Worm (Caenorhabditis elegans): ENCODE results near the gene Y39C12A.9.
A peak's percentile ranks its signal among the peaks of the same experiment; 100 is the strongest.

Y39C12A.9 gene

DNA sequence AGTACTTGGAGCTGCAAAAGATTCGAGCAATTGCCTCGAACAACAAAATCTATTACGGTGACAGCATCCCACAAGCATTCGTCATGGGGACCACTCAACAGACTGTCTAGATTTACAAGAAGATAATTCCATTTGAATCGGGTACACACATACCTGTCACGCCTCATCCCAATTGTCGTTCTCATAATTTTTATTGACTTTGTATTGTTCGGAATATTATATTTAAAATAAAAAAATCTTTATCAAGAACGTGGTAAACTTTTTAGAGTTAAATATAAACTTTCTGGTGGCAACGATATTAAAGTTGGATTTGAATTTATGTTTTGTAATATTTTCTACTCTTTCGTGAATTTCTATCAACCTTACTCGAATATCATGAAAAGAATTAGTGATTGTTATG lies 30.1 kb upstream of the Y39C12A.9 start, which contains the start of gene C42C1.9:
Gene C42C1.9 (plus strand): TSS at position 301 of the 400 bp plus-strand sequence.
- TF ChIP-seq lsy-2 (tag; optimal IDR thresholded peaks at IDR 0.05) (no peak), lin-13 (tag; optimal IDR thresholded peaks at IDR 0.05) (no peak), ces-1 (GFP tag; optimal IDR thresholded peaks at IDR 0.05) (no peak), mep-1 (tag; optimal IDR thresholded peaks at IDR 0.05) (no peak), hlh-1 (tag; optimal IDR thresholded peaks at IDR 0.05) (no peak), nhr-2 (tag; optimal IDR thresholded peaks at IDR 0.05) (no peak), ztf-11 (tag; optimal IDR thresholded peaks at IDR 0.05) (no peak)

DNA sequence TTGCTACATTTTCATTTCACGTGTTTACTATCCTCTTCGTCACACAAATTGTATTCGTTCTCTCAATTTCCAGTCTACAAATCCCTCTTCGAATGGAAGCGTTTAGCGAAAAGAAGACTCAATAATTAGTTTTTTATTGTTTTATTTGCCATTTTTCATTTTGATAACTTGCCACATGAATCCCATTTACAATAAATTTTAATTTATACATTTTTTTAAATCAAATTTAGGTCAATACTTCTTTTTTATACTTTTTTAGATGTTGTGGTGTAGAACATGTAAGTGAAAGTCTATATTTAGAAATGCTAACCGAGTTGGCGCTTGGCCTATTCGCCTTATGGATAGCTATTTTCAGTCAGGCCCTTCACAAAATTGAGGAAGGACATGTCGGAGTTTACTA lies 28.6 kb upstream of the Y39C12A.9 start, which contains the start of gene erl-1:
Gene erl-1 (plus strand): TSS at position 301 of the 400 bp plus-strand sequence.
- TF ChIP-seq mls-2 (tag; optimal IDR thresholded peaks at IDR 0.05) (no peak), lin-32 (GFP tag; optimal IDR thresholded peaks at IDR 0.05) (no peak), nhr-12 (tag; optimal IDR thresholded peaks at IDR 0.05) (no peak), M03D4.4 (tag; optimal IDR thresholded peaks at IDR 0.05) (no peak), elt-1 (tag; optimal IDR thresholded peaks at IDR 0.05; ENCODE audit: borderline replicate concordance, insufficient read depth) (no peak), sem-2 (GFP tag; optimal IDR thresholded peaks at IDR 0.05) (no peak), sptf-1 (tag; optimal IDR thresholded peaks at IDR 0.05) (no peak), flh-1 (GFP tag; optimal IDR thresholded peaks at IDR 0.05) (no peak)

ce11 chrIV:12282873-12283272 lies 23.9 kb upstream of the Y39C12A.9 start, which contains the start of gene hpo-12:
hpo-12 (plus strand) TSS chrIV:12283173.
- no peak for TF ChIP-seq ham-2 (GFP tag; optimal IDR thresholded peaks at IDR 0.05)
- TF ChIP-seq mep-1 (tag; optimal IDR thresholded peaks at IDR 0.05), result no peak
- TF ChIP-seq lin-13 (tag; optimal IDR thresholded peaks at IDR 0.05), result no peak
- TF ChIP-seq tbx-8 (GFP tag; optimal IDR thresholded peaks at IDR 0.05), result no peak
- TF ChIP-seq nhr-237 (tag; optimal IDR thresholded peaks at IDR 0.05), result no peak
- no peak for TF ChIP-seq nhr-76 (tag; optimal IDR thresholded peaks at IDR 0.05)

DNA sequence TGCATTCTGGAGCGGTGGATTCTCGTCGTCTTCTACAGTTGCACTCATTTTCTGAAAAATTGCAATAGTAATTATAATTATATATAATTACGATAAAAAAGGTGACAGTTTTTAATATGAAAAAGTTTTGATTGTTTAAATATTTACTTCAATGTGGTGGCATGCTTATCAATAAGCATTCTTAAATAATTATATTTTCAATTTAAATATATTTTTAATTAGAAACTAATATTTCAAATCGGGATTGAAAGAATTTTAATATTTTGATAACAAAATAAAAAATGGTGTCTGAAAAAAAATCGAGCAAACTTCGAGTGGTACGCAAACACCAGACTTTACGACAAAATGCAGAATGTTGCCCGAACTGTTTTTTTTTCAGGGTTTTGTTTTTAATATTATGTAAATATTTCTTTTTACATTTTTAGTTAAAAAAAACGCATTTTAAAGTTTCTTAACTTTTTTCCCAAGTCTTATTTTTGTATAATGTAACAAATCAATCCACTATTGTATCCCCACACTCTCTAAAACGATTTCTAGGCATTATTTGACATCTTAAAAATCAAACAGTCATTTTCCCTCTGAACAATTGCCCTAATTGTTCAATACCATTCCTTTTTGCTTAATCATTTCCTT lies 23.3 kb upstream of the Y39C12A.9 start, which contains the start of the genes C42C1.12 and C42C1.19:
Gene C42C1.12 (minus strand): TSS at position 51 of the 633 bp plus-strand sequence.
Gene C42C1.19 (plus strand): TSS at position 583 of the 633 bp plus-strand sequence.
- TF ChIP-seq unc-39 (tag; optimal IDR thresholded peaks at IDR 0.05) (no peak), unc-62 (GFP tag; optimal IDR thresholded peaks at IDR 0.05) (no peak), lsy-2 (tag; optimal IDR thresholded peaks at IDR 0.05) (peak; percentile 35), ceh-43 (GFP tag; optimal IDR thresholded peaks at IDR 0.05) (peak; percentile 41), sem-2 (GFP tag; optimal IDR thresholded peaks at IDR 0.05) (no peak), ces-1 (GFP tag; optimal IDR thresholded peaks at IDR 0.05) (peak; percentile 3), snpc-4 (tag; optimal IDR thresholded peaks at IDR 0.05) (no peak), nhr-2 (tag; optimal IDR thresholded peaks at IDR 0.05) (no peak)

DNA sequence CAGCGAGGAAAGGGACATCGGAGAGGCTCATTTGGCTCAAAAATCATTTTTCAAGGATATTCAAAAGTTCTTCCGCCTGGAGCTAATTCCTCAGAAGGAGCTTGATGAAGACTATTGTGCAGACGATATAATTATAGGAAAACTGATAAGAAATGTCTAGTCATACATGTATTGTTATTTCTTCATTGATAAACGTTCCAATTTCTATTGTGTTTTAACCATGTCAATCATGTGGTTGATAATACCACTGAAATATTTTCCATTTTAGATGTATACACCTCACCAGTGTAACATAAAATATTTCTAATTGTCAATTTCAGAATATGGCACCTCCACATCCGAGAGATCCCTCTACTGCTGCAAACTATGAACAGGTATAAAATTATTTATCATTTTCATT lies 20.3 kb upstream of the Y39C12A.9 start, which contains the start of gene ltah-1.1:
Gene ltah-1.1 (plus strand): TSS at position 283 of the 400 bp plus-strand sequence.
- TF ChIP-seq ztf-11 (tag; optimal IDR thresholded peaks at IDR 0.05) (no peak), nhr-12 (tag; optimal IDR thresholded peaks at IDR 0.05) (no peak), tbx-8 (GFP tag; optimal IDR thresholded peaks at IDR 0.05) (no peak), unc-120 (tag; optimal IDR thresholded peaks at IDR 0.05; ENCODE audit: poor library complexity, severe bottlenecking) (no peak), ceh-39 (tag; optimal IDR thresholded peaks at IDR 0.05) (no peak), snpc-4 (tag; optimal IDR thresholded peaks at IDR 0.05) (no peak), nhr-76 (tag; optimal IDR thresholded peaks at IDR 0.05) (no peak)

ce11 chrIV:12278507-12278906 lies 19.5 kb upstream of the Y39C12A.9 start, which contains the start of the genes tag-335 and vkmt-1:
tag-335 (minus strand) TSS chrIV:12278594.
vkmt-1 (plus strand) TSS chrIV:12278725.
- TF ChIP-seq M03D4.4 (tag; optimal IDR thresholded peaks at IDR 0.05) (no peak), tbx-8 (GFP tag; optimal IDR thresholded peaks at IDR 0.05) (no peak)

DNA sequence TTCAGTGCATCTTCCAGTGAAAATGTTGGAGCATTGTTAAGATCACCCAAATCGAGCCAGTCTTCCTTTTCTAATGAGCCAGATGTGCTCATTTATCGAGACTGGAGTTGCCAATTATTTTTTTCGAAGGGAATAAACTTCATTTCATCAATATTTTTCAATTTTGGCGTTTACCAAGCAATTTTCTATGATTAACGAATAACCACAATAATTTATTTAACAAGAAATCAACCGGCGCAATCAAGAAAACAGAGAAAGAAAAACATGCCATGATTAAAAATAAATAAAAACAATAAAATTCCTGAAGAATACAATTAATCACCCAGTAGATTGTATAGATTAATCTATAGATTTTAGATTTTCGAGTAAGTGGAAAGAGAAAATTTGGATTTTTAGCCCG lies 16.9 kb upstream of the Y39C12A.9 start, which contains the start of gene vps-8:
Gene vps-8 (minus strand): TSS at position 101 of the 400 bp plus-strand sequence.
- TF ChIP-seq unc-62 (GFP tag; optimal IDR thresholded peaks at IDR 0.05), result no peak
- TF ChIP-seq sptf-1 (tag; optimal IDR thresholded peaks at IDR 0.05), result no peak
- TF ChIP-seq ceh-39 (tag; optimal IDR thresholded peaks at IDR 0.05), result no peak
- no peak for TF ChIP-seq sem-2 (GFP tag; optimal IDR thresholded peaks at IDR 0.05)
- TF ChIP-seq nhr-12 (tag; optimal IDR thresholded peaks at IDR 0.05), result no peak
- no peak for TF ChIP-seq nhr-76 (tag; optimal IDR thresholded peaks at IDR 0.05)
- TF ChIP-seq snpc-4 (tag; optimal IDR thresholded peaks at IDR 0.05), result no peak
- TF ChIP-seq ceh-43 (GFP tag; optimal IDR thresholded peaks at IDR 0.05), result no peak
- TF ChIP-seq lin-32 (GFP tag; optimal IDR thresholded peaks at IDR 0.05), result no peak
- no peak for TF ChIP-seq unc-39 (tag; optimal IDR thresholded peaks at IDR 0.05)
- TF ChIP-seq mab-5 (tag; optimal IDR thresholded peaks at IDR 0.05), result no peak
- no peak for TF ChIP-seq hlh-1 (tag; optimal IDR thresholded peaks at IDR 0.05)
- TF ChIP-seq ham-2 (GFP tag; optimal IDR thresholded peaks at IDR 0.05), result no peak
- TF ChIP-seq flh-1 (GFP tag; optimal IDR thresholded peaks at IDR 0.05), result no peak
- no peak for TF ChIP-seq ceh-83 (GFP tag; optimal IDR thresholded peaks at IDR 0.05)
- TF ChIP-seq elt-1 (tag; optimal IDR thresholded peaks at IDR 0.05; ENCODE audit: borderline replicate concordance, insufficient read depth), result no peak
- no peak for TF ChIP-seq nhr-2 (tag; optimal IDR thresholded peaks at IDR 0.05)
- TF ChIP-seq lin-13 (tag; optimal IDR thresholded peaks at IDR 0.05), result no peak
- TF ChIP-seq tbx-8 (GFP tag; optimal IDR thresholded peaks at IDR 0.05), result no peak

All from whole organism, mixed stage, embryonic.